Fruit fly (Drosophila melanogaster) ovary, adult (tissue): ENCODE data around the gene Lim1.

Source experiments
- CG17801 ChIP-seq: fragments of 200-800 bp; optimal IDR thresholded peaks from 2 replicates; lab custom pipeline; 2019; ENCODE audit warnings: missing biosample characterization, mild to moderate bottlenecking, missing genetic modification characterization, moderate library complexity; ENCODE audit not compliant: partially characterized antibody

Lim1 gene

dm6 chrX:8746933-8747332, 58.7 kb downstream of the Lim1 start:
- no peak for TF ChIP-seq CG17801 (GFP tag; lab: Kevin White, UChicago)

DNA sequence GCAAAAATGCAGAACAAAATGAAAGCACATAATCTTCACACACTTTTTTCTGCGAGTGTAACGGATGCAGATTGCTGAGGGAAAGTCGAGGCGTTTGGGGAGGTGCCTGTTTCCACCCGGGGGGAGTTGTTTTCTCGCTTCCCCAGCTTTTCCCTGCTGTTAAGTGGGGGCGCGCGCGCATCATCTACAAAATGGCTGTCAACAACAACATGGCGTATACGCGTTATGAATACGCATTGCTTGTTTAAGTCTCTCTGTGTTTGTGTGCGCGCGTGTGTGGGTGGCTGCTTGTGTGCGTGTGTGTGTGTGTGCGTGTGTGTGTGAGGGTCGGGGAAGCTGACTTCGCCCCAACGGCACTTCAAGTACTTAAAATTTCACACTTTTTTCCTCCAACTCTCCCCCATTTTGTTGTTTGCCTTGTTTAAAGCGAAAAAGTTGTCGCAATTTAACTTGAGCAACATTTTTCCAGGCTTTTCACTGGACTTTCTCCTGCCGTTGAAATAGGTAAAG, 62.1 kb downstream of the Lim1 start:
- no peak for TF ChIP-seq CG17801 (GFP tag; lab: Kevin White, UChicago)

dm6 chrX:8732379-8732778, 73.2 kb downstream of the Lim1 start:
- no peak for TF ChIP-seq CG17801 (GFP tag; lab: Kevin White, UChicago)

dm6 chrX:8731464-8731863, 74.1 kb downstream of the Lim1 start:
- TF ChIP-seq CG17801 (GFP tag; lab: Kevin White, UChicago) = no peak

dm6 chrX:8730306-8730705, 75.3 kb downstream of the Lim1 start:
- no peak for TF ChIP-seq CG17801 (GFP tag; lab: Kevin White, UChicago)

DNA sequence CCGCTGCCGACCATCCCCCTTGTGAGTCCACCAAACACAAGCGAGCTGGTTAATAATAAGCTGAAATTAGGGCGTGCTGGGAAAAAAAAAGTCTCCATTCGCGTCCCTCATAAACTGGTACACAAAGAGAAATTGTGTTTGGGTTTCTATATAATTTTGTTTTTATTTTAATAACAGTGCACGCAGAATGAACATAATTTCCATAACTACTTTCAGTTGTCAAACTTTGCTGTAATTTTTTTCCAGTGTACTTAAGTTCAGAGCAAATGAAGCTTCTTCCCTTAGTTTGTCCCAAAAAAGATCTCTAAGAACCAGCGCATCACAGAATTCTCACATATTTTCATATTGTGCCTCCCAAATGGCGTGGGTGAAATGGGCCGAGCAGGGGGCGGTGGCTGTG, 77.6 kb downstream of the Lim1 start:
- no peak for TF ChIP-seq CG17801 (GFP tag; lab: Kevin White, UChicago)

- no peak for TF ChIP-seq CG17801 (GFP tag; lab: Kevin White, UChicago)
Measured at dm6 chrX:8726816-8727215, 78.8 kb downstream of the Lim1 start.

DNA sequence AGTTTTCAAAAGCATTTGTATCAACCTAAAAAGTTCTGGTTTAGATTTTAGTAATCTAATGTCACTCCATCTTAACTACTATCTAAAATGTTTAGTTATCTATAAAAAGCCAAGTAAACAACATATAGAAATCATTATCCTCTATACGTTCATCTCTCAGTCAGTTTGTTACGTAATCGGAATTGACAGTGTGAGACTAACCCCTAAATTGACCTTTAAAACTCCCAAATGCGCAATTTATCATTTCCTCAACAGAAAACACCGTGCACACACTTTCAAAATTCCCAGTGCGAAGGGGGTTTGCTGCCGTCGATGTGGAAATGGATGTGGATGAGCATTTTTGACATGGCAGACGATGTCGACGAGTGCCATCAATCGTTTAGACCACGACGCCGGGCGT, 80.4 kb downstream of the Lim1 start:
- TF ChIP-seq CG17801 (GFP tag; lab: Kevin White, UChicago) = no peak

DNA sequence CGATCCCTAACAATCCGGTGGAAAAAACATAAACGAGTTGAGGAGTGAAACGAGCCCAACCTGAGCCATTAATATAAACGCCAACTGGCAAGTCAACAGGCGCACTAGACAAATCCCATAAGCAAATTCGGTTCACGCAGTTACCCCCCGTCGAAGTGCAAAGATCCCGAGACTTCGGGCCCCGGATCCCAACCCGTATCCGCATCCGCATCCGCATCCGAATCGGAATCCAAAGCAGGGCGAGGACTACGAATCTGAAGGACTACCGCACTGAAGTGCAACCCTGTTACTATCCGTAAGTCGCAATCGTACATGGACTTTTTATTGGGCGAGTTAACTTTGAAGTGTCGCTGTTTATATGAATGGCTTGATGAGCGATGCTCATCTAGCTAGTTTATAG, 80.8 kb downstream of the Lim1 start:
- TF ChIP-seq CG17801 (GFP tag; lab: Kevin White, UChicago) = no peak

DNA sequence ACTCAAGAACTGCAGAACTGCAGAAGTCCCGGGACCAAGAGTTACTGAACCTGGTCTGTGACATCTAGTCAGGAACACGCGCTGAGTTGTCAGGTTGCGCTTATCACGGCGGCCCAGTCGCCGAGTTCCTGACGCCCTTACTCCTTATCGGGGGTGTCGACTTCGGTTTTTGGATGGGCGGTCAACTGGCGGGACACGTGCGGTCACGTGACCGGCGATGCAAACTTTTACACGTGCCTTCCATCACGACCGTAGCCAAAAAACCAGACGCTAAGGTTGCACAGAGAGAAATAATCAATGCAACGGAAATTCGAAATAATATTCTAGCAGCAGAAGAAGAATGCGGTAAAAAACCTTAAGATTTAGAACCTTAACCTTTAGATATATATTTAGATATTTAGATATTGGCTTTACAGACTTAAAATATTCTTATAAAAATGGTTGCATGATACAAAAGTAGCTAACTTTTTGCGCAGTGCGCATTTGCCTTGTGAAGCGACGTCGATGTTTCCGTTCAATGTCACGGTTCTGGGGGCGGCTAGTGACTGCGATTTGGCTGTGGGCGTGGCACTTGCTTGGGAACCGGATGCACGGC, 82.1 kb downstream of the Lim1 start:
- TF ChIP-seq CG17801 (GFP tag; lab: Kevin White, UChicago) = no peak

DNA sequence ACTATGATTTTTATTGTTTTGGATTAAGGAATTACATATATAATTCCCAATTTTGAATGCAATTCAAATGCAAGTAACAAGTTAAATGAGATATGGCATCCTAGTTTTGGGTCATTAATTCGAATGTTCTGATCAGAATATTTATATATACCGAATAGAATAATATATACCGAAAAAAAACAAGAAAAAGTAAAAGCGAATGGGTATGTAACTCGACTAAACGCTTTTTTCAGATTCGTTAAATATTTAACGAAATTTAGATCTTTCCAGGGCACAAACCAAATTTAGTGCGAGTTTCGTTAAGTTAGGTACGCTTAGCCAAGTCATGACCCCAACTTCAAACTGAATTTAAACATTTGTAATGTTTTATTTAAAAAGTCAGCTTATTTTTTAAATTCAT, 84.1 kb downstream of the Lim1 start:
- TF ChIP-seq CG17801 (GFP tag; lab: Kevin White, UChicago) = peak; percentile 7

- no peak for TF ChIP-seq CG17801 (GFP tag; lab: Kevin White, UChicago)
Measured at dm6 chrX:8720213-8720612, 85.4 kb downstream of the Lim1 start, which contains the start of gene CG1789. Gene CG1789, plus strand, starts transcription at chrX:8720520.

- TF ChIP-seq CG17801 (GFP tag; lab: Kevin White, UChicago) = peak; percentile 92
Measured at dm6 chrX:8714064-8715046, 91.2 kb downstream of the Lim1 start, which contains the start of the genes CG2004 and CG1785. Gene CG2004, minus strand, starts transcription at chrX:8714924. Gene CG1785, plus strand, starts transcription at chrX:8714936.

- peak; percentile 99 for TF ChIP-seq CG17801 (GFP tag; lab: Kevin White, UChicago)
Measured at dm6 chrX:8709234-8709843, 96.3 kb downstream of the Lim1 start, which contains the start of gene Hexo2. Gene Hexo2, plus strand, starts transcription at chrX:8709652.
